Worm (Caenorhabditis elegans) whole organism, young adult: ENCODE measurements around the gene T02H6.11.

Source experiments
- F33H1.4 ChIP-seq: fragments of 200-800 bp; sonication (Bioruptor generic); IDR thresholded peaks from 2 replicates; pipeline ENCODE4 v1.3.6; 2022; ENCODE audit warnings: missing genetic modification reagents, missing genetic modification characterization, missing compliant biosample characterization
- F52B5.7 ChIP-seq: sonication (generic microtip); optimal IDR thresholded peaks from 2 replicates; lab custom pipeline; 2016; ENCODE audit warnings: mild to moderate bottlenecking, missing genetic modification characterization, missing compliant biosample characterization
- T26A5.8 ChIP-seq: sonication (generic microtip); optimal IDR thresholded peaks from 2 replicates; lab custom pipeline; 2016; ENCODE audit warnings: missing genetic modification characterization, missing compliant biosample characterization
- Y53G8AR.9 ChIP-seq: fragments of 200-800 bp; sonication (Bioruptor generic); conservative IDR thresholded peaks from 2 replicates; pipeline ENCODE4 v1.3.6; 2022; ENCODE audit warnings: missing genetic modification reagents, missing genetic modification characterization, missing compliant biosample characterization
- Y67H2A.10 ChIP-seq: fragments of 200-800 bp; sonication (Bioruptor generic); conservative IDR thresholded peaks from 2 replicates; pipeline ENCODE4 v1.3.6; 2022; ENCODE audit warnings: missing genetic modification reagents, missing genetic modification characterization, missing compliant biosample characterization
- athp-1 ChIP-seq: sonication (generic microtip); optimal IDR thresholded peaks from 2 replicates; lab custom pipeline; 2017; ENCODE audit warnings: mild to moderate bottlenecking, missing genetic modification characterization, missing compliant biosample characterization
- attf-3 ChIP-seq: fragments of 200-800 bp; sonication (Bioruptor generic); conservative IDR thresholded peaks from 2 replicates; pipeline ENCODE4 v1.3.6; 2022; ENCODE audit warnings: missing genetic modification reagents, missing genetic modification characterization, missing compliant biosample characterization
- ceh-79 ChIP-seq: sonication (generic microtip); optimal IDR thresholded peaks from 2 replicates; lab custom pipeline; 2017; ENCODE audit warnings: mild to moderate bottlenecking, missing genetic modification characterization, missing compliant biosample characterization
- dpl-1 ChIP-seq: fragments of 150-350 bp; optimal IDR thresholded peaks from 2 replicates; lab custom pipeline; 2014; ENCODE audit warnings: missing biosample characterization, missing genetic modification reagents, missing genetic modification characterization
- egl-44 ChIP-seq: fragments of 200-800 bp; sonication (Bioruptor generic); IDR thresholded peaks from 2 replicates; pipeline ENCODE4 v1.3.6; 2022; ENCODE audit warnings: missing genetic modification reagents, missing genetic modification characterization, missing compliant biosample characterization
- him-1 ChIP-seq: sonication (generic microtip); optimal IDR thresholded peaks from 2 replicates; lab custom pipeline; 2016; ENCODE audit warnings: missing genotype, missing genetic modification reagents, missing genetic modification characterization, missing compliant biosample characterization
- hlh-12 ChIP-seq: sonication (generic microtip); optimal IDR thresholded peaks from 2 replicates; lab custom pipeline; 2016; ENCODE audit warnings: missing genetic modification characterization, missing compliant biosample characterization
- hlh-26 ChIP-seq: fragments of 200-800 bp; sonication (Bioruptor generic); conservative IDR thresholded peaks from 2 replicates; pipeline ENCODE4 v1.3.6; 2022; ENCODE audit warnings: missing genetic modification reagents, missing genetic modification characterization, missing compliant biosample characterization
- hmg-1.2 ChIP-seq: fragments of 200-800 bp; sonication (Bioruptor generic); IDR thresholded peaks from 2 replicates; pipeline ENCODE4 v1.3.6; 2022; ENCODE audit warnings: missing genetic modification reagents, missing genetic modification characterization, missing compliant biosample characterization
- hrde-1 ChIP-seq: sonication (generic microtip); optimal IDR thresholded peaks from 2 replicates; lab custom pipeline; 2016; ENCODE audit warnings: missing genetic modification characterization, mild to moderate bottlenecking, missing compliant biosample characterization, moderate library complexity, missing genotype, missing genetic modification reagents, borderline replicate concordance
- lin-54 ChIP-seq: fragments of 200-800 bp; sonication (Bioruptor generic); optimal IDR thresholded peaks from 2 replicates; lab custom pipeline; 2018; ENCODE audit warnings: mild to moderate bottlenecking, missing genetic modification characterization, missing compliant biosample characterization
- lir-1 ChIP-seq: fragments of 200-800 bp; sonication (Bioruptor generic); conservative IDR thresholded peaks from 2 replicates; pipeline ENCODE4 v1.3.6; 2022; ENCODE audit warnings: missing genetic modification reagents, missing genetic modification characterization, missing compliant biosample characterization
- lsl-1 ChIP-seq: fragments of 200-800 bp; sonication (Bioruptor generic); optimal IDR thresholded peaks from 2 replicates; lab custom pipeline; 2018; ENCODE audit warnings: mild to moderate bottlenecking, missing genetic modification characterization, moderate library complexity, missing compliant biosample characterization
- mcd-1 ChIP-seq: fragments of 200-800 bp; sonication (Bioruptor generic); IDR thresholded peaks from 2 replicates; pipeline ENCODE4 v1.3.6; 2022; ENCODE audit warnings: missing genetic modification reagents, missing genetic modification characterization, missing compliant biosample characterization
- mes-4 ChIP-seq: sonication (generic microtip); optimal IDR thresholded peaks from 2 replicates; lab custom pipeline; 2016; ENCODE audit warnings: missing genotype, missing genetic modification characterization, missing compliant biosample characterization
- nfyb-1 ChIP-seq: fragments of 200-800 bp; sonication (Bioruptor generic); IDR thresholded peaks from 2 replicates; pipeline ENCODE4 v1.3.6; 2022; ENCODE audit warnings: missing genetic modification reagents, missing genetic modification characterization, missing compliant biosample characterization
- nhr-179 ChIP-seq: sonication (generic microtip); optimal IDR thresholded peaks from 2 replicates; lab custom pipeline; 2016; ENCODE audit warnings: mild to moderate bottlenecking, missing genetic modification characterization, missing compliant biosample characterization
- pbrm-1 ChIP-seq: fragments of 200-800 bp; sonication (Bioruptor generic); IDR thresholded peaks from 2 replicates; pipeline ENCODE4 v1.3.6; 2022; ENCODE audit warnings: missing genetic modification reagents, missing genetic modification characterization, missing compliant biosample characterization
- pha-4 ChIP-seq: fragments of 150-350 bp; sonication (generic microtip); optimal IDR thresholded peaks from 2 replicates; lab custom pipeline; 2014; ENCODE audit warnings: missing biosample characterization, missing genetic modification reagents, missing genetic modification characterization
- rec-8 ChIP-seq, 2 experiments: sonication (generic microtip); optimal IDR thresholded peaks; 2 replicates each; lab custom pipeline; 2016; ENCODE audit warnings: mild to moderate bottlenecking in 2 of 2, missing genetic modification characterization in 2 of 2, missing genetic modification reagents in 2 of 2, missing genotype in 2 of 2, missing biosample characterization in 1 of 2, missing compliant biosample characterization in 1 of 2, moderate library complexity in 1 of 2
- snpc-1.1 ChIP-seq: sonication (generic microtip); optimal IDR thresholded peaks from 2 replicates; lab custom pipeline; 2017; ENCODE audit warnings: missing genetic modification characterization, mild to moderate bottlenecking, missing compliant biosample characterization, antibody characterized with exemption, moderate library complexity, missing genotype, missing genetic modification reagents; ENCODE audit not compliant: insufficient read depth
- snpc-1.3 ChIP-seq: sonication (generic microtip); optimal IDR thresholded peaks from 2 replicates; lab custom pipeline; 2017; ENCODE audit warnings: missing genetic modification characterization, mild to moderate bottlenecking, missing compliant biosample characterization, antibody characterized with exemption, moderate library complexity, missing genotype, missing genetic modification reagents; ENCODE audit not compliant: insufficient read depth
- snpc-3.4 ChIP-seq: sonication (generic microtip); optimal IDR thresholded peaks from 2 replicates; lab custom pipeline; 2017; ENCODE audit warnings: missing genetic modification characterization, mild to moderate bottlenecking, missing compliant biosample characterization, antibody characterized with exemption, moderate library complexity, missing genotype, missing genetic modification reagents
- tbp1 ChIP-seq: fragments of 200-800 bp; sonication (Bioruptor generic); optimal IDR thresholded peaks from 2 replicates; lab custom pipeline; 2018; ENCODE audit warnings: mild to moderate bottlenecking, missing genetic modification characterization, missing compliant biosample characterization
- unc-130 ChIP-seq: sonication (generic microtip); optimal IDR thresholded peaks from 2 replicates; lab custom pipeline; 2016; ENCODE audit warnings: missing genetic modification reagents, missing genetic modification characterization, missing compliant biosample characterization
- unc-62 ChIP-seq: fragments of 150-350 bp; optimal IDR thresholded peaks from 2 replicates; lab custom pipeline; 2014; ENCODE audit warnings: missing biosample characterization, missing genetic modification reagents, missing genetic modification characterization
- zfh-2 ChIP-seq: fragments of 200-800 bp; sonication (Bioruptor generic); conservative IDR thresholded peaks from 2 replicates; pipeline ENCODE4 v1.3.6; 2022; ENCODE audit warnings: missing genetic modification reagents, missing genetic modification characterization, missing compliant biosample characterization
- ztf-18 ChIP-seq: sonication (generic microtip); optimal IDR thresholded peaks from 2 replicates; lab custom pipeline; 2016; ENCODE audit warnings: missing genotype, mild to moderate bottlenecking, missing genetic modification characterization, missing compliant biosample characterization
- ztf-22 ChIP-seq: fragments of 200-800 bp; sonication (Bioruptor generic); optimal IDR thresholded peaks from 2 replicates; lab custom pipeline; 2018; ENCODE audit warnings: mild to moderate bottlenecking, missing genetic modification characterization, moderate library complexity, missing compliant biosample characterization
- ztf-28 ChIP-seq: fragments of 200-800 bp; sonication (Bioruptor generic); IDR thresholded peaks from 2 replicates; pipeline ENCODE4 v1.3.6; 2022; ENCODE audit warnings: missing genetic modification reagents, missing genetic modification characterization, missing compliant biosample characterization

Gene T02H6.11

DNA sequence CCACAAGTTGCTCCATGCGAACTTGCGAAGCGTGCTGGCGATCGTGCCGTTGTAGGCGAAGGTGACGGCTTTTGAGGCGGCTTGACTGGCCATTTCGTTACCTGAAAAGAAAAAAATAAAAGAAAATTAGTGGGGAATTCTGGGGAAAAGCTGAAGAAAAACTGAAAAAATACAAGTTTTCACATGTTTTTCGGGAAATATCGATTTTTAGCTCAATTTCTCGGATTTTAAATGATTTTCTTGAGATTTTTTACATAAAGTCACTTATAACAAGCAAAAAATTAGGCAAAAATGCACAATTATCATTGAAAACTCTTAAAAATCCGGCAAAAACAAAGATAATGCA, at the start of gene T02H6.11:
TSS of gene T02H6.11 (minus strand) at position 101 of the 346 bp plus-strand sequence.
- TF ChIP-seq ztf-28 (GFP tag; lab: Robert Waterston, UW) = no peak

- no peak for TF ChIP-seq Y67H2A.10 (GFP tag; lab: Robert Waterston, UW)
- TF ChIP-seq nfyb-1 = no peak
- TF ChIP-seq unc-62 (GFP tag; lab: Kevin White, UChicago) = no peak
- peak; percentile 51; the same call in 1 of the 2 replicates for TF ChIP-seq pbrm-1
- no peak for TF ChIP-seq T26A5.8 (tag; lab: Kevin White, UChicago)
- no peak for TF ChIP-seq hlh-26 (GFP tag; lab: Robert Waterston, UW)
- peak; percentile 19 for TF ChIP-seq tbp1 (GFP tag; lab: Kevin White, UChicago)
- TF ChIP-seq snpc-1.3 (tag; lab: Kevin White, UChicago) = no peak
- no peak for TF ChIP-seq nhr-179
- TF ChIP-seq F52B5.7 (tag; lab: Kevin White, UChicago) = no peak
- no peak for TF ChIP-seq ceh-79
- TF ChIP-seq rec-8 (tag; optimal IDR thresholded peaks at IDR 0.05; lab: Kevin White, UChicago) = no peak
- TF ChIP-seq lir-1 (GFP tag; lab: Robert Waterston, UW) = no peak
- TF ChIP-seq Y53G8AR.9 (GFP tag; lab: Robert Waterston, UW) = no peak
- TF ChIP-seq hlh-12 (tag; lab: Kevin White, UChicago) = no peak
- TF ChIP-seq zfh-2 (GFP tag; lab: Robert Waterston, UW) = peak; percentile 52
- TF ChIP-seq him-1 = no peak
- no peak for TF ChIP-seq snpc-3.4
- no peak for TF ChIP-seq attf-3 (GFP tag; lab: Robert Waterston, UW)
- no peak for TF ChIP-seq dpl-1
- TF ChIP-seq hmg-1.2 (GFP tag; lab: Robert Waterston, UW) = no peak
- TF ChIP-seq unc-130 (GFP tag; lab: Kevin White, UChicago) = no peak
Observed at ce11 chrII:750155-750554, 49.2 kb upstream of the T02H6.11 start, which contains the start of gene snt-6. Gene snt-6 (minus strand): TSS chrII:750212.

- TF ChIP-seq mes-4 (no peak), lin-54 (GFP tag; lab: Kevin White, UChicago) (no peak), ztf-18 (tag; lab: Kevin White, UChicago) (no peak), rec-8 (tag; optimal IDR thresholded peaks at IDR 0.05; lab: Kevin White, UChicago) (no peak), athp-1 (tag; lab: Kevin White, UChicago) (no peak), hrde-1 (no peak), egl-44 (GFP tag; lab: Robert Waterston, UW) (no peak)
Observed at ce11 chrII:740808-741207, 39.9 kb upstream of the T02H6.11 start, which contains the start of gene fbxc-48. Gene fbxc-48 (minus strand): TSS chrII:740908.

DNA sequence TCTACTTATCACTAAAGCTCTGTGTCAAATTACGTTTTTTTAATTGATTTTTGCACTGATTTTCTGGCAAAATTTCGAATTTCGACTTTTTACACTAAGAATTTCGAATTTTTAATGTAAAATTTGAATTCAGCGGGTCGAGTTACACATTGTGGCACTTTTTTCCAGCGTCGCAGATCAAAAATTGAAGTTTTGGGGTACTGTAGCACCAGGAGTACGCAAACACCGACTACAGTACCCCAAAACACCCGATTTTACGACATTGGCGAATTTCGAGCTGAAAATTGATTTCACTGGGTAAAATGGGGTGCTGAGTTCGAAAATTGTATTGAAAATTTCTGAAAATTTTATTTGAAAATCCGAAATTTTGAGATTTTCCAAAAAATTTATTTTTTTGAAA, 31.5 kb upstream of the T02H6.11 start:
- TF ChIP-seq athp-1 (tag; lab: Kevin White, UChicago) = peak; percentile 18
- TF ChIP-seq F33H1.4 (GFP tag; lab: Robert Waterston, UW) = 0 out of 2 replicates have a peak, but pooled peaks have one; percentile 9
- peak; percentile 55 for TF ChIP-seq lsl-1 (GFP tag; lab: Kevin White, UChicago)
- no peak for TF ChIP-seq ztf-22 (GFP tag; lab: Kevin White, UChicago)

DNA sequence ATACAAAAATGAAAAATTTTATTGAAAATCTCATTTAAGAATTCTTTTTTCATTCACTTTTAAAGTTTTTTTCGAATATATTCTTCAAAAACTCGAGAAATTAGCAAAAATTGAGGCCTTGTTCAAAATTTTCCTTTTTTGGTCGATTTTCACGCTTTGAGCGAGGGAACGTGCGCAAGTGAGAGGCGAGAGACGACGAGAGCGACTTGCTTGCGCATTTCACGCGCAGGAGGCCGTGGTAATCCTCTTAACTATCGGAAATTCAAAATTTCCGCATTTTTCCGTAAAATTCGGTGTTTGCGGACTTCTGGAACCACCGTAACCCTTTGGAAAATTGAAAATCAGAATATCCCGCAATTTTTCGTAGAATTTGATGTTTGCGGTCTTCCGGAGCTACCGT, 29.0 kb upstream of the T02H6.11 start:
- peak; percentile 53 for TF ChIP-seq mcd-1
- TF ChIP-seq pha-4 (tag; lab: Kevin White, UChicago) = no peak
- peak; percentile 32 for TF ChIP-seq ztf-18 (tag; lab: Kevin White, UChicago)
- no peak for TF ChIP-seq snpc-1.1 (tag; lab: Kevin White, UChicago)
- peak; percentile 78 for TF ChIP-seq hmg-1.2 (GFP tag; lab: Robert Waterston, UW)
